Worm (Caenorhabditis elegans) whole organism, young adult: Measurements from ENCODE around the gene B0361.11.
A peak's percentile ranks its signal among the peaks of the same experiment; 100 is the strongest.

Experiments used
- B0261.1 ChIP-seq: sonication (generic microtip); optimal IDR thresholded peaks from 2 replicates; lab custom pipeline; 2016; ENCODE audit warnings: mild to moderate bottlenecking, missing genetic modification characterization, moderate library complexity, missing compliant biosample characterization
- B0336.3 ChIP-seq: fragments of 200-800 bp; sonication (Bioruptor generic); IDR thresholded peaks from 2 replicates; pipeline ENCODE4 v1.3.6; 2022; ENCODE audit warnings: missing genetic modification characterization, missing compliant biosample characterization
- F10E7.11 ChIP-seq: sonication (generic microtip); optimal IDR thresholded peaks from 2 replicates; lab custom pipeline; 2017; ENCODE audit warnings: mild to moderate bottlenecking, missing genetic modification characterization, moderate library complexity, missing compliant biosample characterization
- F22D6.2 ChIP-seq: sonication (generic microtip); optimal IDR thresholded peaks from 2 replicates; lab custom pipeline; 2016; ENCODE audit warnings: mild to moderate bottlenecking, missing genetic modification characterization, missing compliant biosample characterization
- F49E8.2 ChIP-seq: sonication (generic microtip); optimal IDR thresholded peaks from 3 replicates; lab custom pipeline; 2017; ENCODE audit warnings: missing genetic modification characterization, mild to moderate bottlenecking, missing compliant biosample characterization, antibody characterized with exemption, moderate library complexity; ENCODE audit not compliant: insufficient read depth
- T07F8.4 ChIP-seq: sonication (generic microtip); optimal IDR thresholded peaks from 2 replicates; lab custom pipeline; 2016; ENCODE audit warnings: mild to moderate bottlenecking, missing genetic modification characterization, moderate library complexity, missing compliant biosample characterization
- Y53F4B.3 ChIP-seq: fragments of 200-800 bp; sonication (Bioruptor generic); IDR thresholded peaks from 2 replicates; pipeline ENCODE4 v1.3.6; 2022; ENCODE audit warnings: missing genetic modification reagents, missing genetic modification characterization, missing compliant biosample characterization
- Y53G8AR.9 ChIP-seq: fragments of 200-800 bp; sonication (Bioruptor generic); conservative IDR thresholded peaks from 2 replicates; pipeline ENCODE4 v1.3.6; 2022; ENCODE audit warnings: missing genetic modification reagents, missing genetic modification characterization, missing compliant biosample characterization
- ZK185.1 ChIP-seq: sonication (generic microtip); optimal IDR thresholded peaks from 2 replicates; lab custom pipeline; 2016; ENCODE audit warnings: mild to moderate bottlenecking, missing genetic modification characterization, missing compliant biosample characterization; ENCODE audit not compliant: poor library complexity, severe bottlenecking
- akir-1 ChIP-seq: fragments of 200-800 bp; sonication (Bioruptor generic); optimal IDR thresholded peaks from 2 replicates; lab custom pipeline; 2018; ENCODE audit warnings: mild to moderate bottlenecking, missing genetic modification characterization, moderate library complexity, missing compliant biosample characterization
- atf-7 ChIP-seq: sonication (generic microtip); optimal IDR thresholded peaks from 2 replicates; lab custom pipeline; 2017; ENCODE audit warnings: mild to moderate bottlenecking, missing genetic modification characterization, missing compliant biosample characterization
- attf-6 ChIP-seq: fragments of 200-800 bp; sonication (Bioruptor generic); IDR thresholded peaks from 2 replicates; pipeline ENCODE4 v1.3.6; 2022; ENCODE audit warnings: missing genetic modification reagents, missing genetic modification characterization, missing compliant biosample characterization
- ccch-3 ChIP-seq: fragments of 200-800 bp; sonication (Bioruptor generic); optimal IDR thresholded peaks from 2 replicates; lab custom pipeline; 2018; ENCODE audit warnings: mild to moderate bottlenecking, missing genetic modification characterization, missing compliant biosample characterization
- cebp-1 ChIP-seq, 2 experiments: fragments of 200-800 bp in 1 of 2; sonication (Bioruptor generic) in 1 of 2; sonication (generic microtip) in 1 of 2; IDR thresholded peaks in 1 of 2; optimal IDR thresholded peaks in 1 of 2; 2 replicates each; pipeline versions ENCODE4 v1.3.6 to Lab custom; 2017 to 2022; ENCODE audit warnings: missing compliant biosample characterization in 2 of 2, missing genetic modification characterization in 2 of 2, mild to moderate bottlenecking in 1 of 2, missing genetic modification reagents in 1 of 2, moderate library complexity in 1 of 2
- cebp-2 ChIP-seq: fragments of 200-800 bp; sonication (Bioruptor generic); IDR thresholded peaks from 2 replicates; pipeline ENCODE4 v1.3.6; 2022; ENCODE audit warnings: missing genetic modification characterization, missing compliant biosample characterization
- ceh-27 ChIP-seq: fragments of 200-800 bp; sonication (Bioruptor generic); optimal IDR thresholded peaks from 2 replicates; lab custom pipeline; 2018; ENCODE audit warnings: mild to moderate bottlenecking, missing genetic modification characterization, moderate library complexity, missing compliant biosample characterization
- ceh-58 ChIP-seq: fragments of 200-800 bp; sonication (Bioruptor generic); IDR thresholded peaks from 2 replicates; pipeline ENCODE4 v1.3.6; 2022; ENCODE audit warnings: missing genetic modification characterization, missing compliant biosample characterization
- chd-7 ChIP-seq: sonication (generic microtip); optimal IDR thresholded peaks from 2 replicates; lab custom pipeline; 2016; ENCODE audit warnings: mild to moderate bottlenecking, missing genetic modification characterization, moderate library complexity, missing compliant biosample characterization
- dox-1 ChIP-seq: fragments of 200-800 bp; sonication (Bioruptor generic); IDR thresholded peaks from 2 replicates; pipeline ENCODE4 v1.3.6; 2022; ENCODE audit warnings: missing genetic modification reagents, missing genetic modification characterization, missing compliant biosample characterization
- dpff-1 ChIP-seq: sonication (generic microtip); optimal IDR thresholded peaks from 2 replicates; lab custom pipeline; 2017; ENCODE audit warnings: mild to moderate bottlenecking, missing genetic modification characterization, missing compliant biosample characterization
- egrh-3 ChIP-seq: fragments of 200-800 bp; sonication (Bioruptor generic); IDR thresholded peaks from 2 replicates; pipeline ENCODE4 v1.3.6; 2022; ENCODE audit warnings: missing genetic modification reagents, missing genetic modification characterization, missing compliant biosample characterization
- ets-4 ChIP-seq: fragments of 200-800 bp; sonication (Bioruptor generic); optimal IDR thresholded peaks from 2 replicates; lab custom pipeline; 2018; ENCODE audit warnings: mild to moderate bottlenecking, missing genetic modification characterization, missing compliant biosample characterization
- him-1 ChIP-seq: sonication (generic microtip); optimal IDR thresholded peaks from 2 replicates; lab custom pipeline; 2016; ENCODE audit warnings: missing genotype, missing genetic modification reagents, missing genetic modification characterization, missing compliant biosample characterization
- hmg-20 ChIP-seq: fragments of 200-800 bp; sonication (Bioruptor generic); IDR thresholded peaks from 2 replicates; pipeline ENCODE4 v1.3.6; 2022; ENCODE audit warnings: missing genetic modification reagents, missing genetic modification characterization, missing compliant biosample characterization
- let-526 ChIP-seq: fragments of 200-800 bp; sonication (Bioruptor generic); IDR thresholded peaks from 2 replicates; pipeline ENCODE4 v1.3.6; 2022; ENCODE audit warnings: missing genetic modification reagents, missing genetic modification characterization, missing compliant biosample characterization
- lin-26 ChIP-seq: fragments of 200-800 bp; sonication (Bioruptor generic); IDR thresholded peaks from 2 replicates; pipeline ENCODE4 v1.3.6; 2022; ENCODE audit warnings: missing genetic modification reagents, missing genetic modification characterization, missing compliant biosample characterization
- lin-40 ChIP-seq: sonication (generic microtip); optimal IDR thresholded peaks from 2 replicates; lab custom pipeline; 2016; ENCODE audit warnings: missing genetic modification characterization, mild to moderate bottlenecking, missing compliant biosample characterization, missing genotype, missing genetic modification reagents
- lin-54 ChIP-seq: fragments of 200-800 bp; sonication (Bioruptor generic); optimal IDR thresholded peaks from 2 replicates; lab custom pipeline; 2018; ENCODE audit warnings: mild to moderate bottlenecking, missing genetic modification characterization, missing compliant biosample characterization
- lsl-1 ChIP-seq: fragments of 200-800 bp; sonication (Bioruptor generic); optimal IDR thresholded peaks from 2 replicates; lab custom pipeline; 2018; ENCODE audit warnings: mild to moderate bottlenecking, missing genetic modification characterization, moderate library complexity, missing compliant biosample characterization
- madf-6 ChIP-seq: fragments of 200-800 bp; sonication (Bioruptor generic); IDR thresholded peaks from 2 replicates; pipeline ENCODE4 v1.3.6; 2022; ENCODE audit warnings: missing genetic modification reagents, missing genetic modification characterization, missing compliant biosample characterization
- mcd-1 ChIP-seq: fragments of 200-800 bp; sonication (Bioruptor generic); IDR thresholded peaks from 2 replicates; pipeline ENCODE4 v1.3.6; 2022; ENCODE audit warnings: missing genetic modification reagents, missing genetic modification characterization, missing compliant biosample characterization
- mes-4 ChIP-seq: sonication (generic microtip); optimal IDR thresholded peaks from 2 replicates; lab custom pipeline; 2016; ENCODE audit warnings: missing genotype, missing genetic modification characterization, missing compliant biosample characterization
- nhr-27 ChIP-seq: fragments of 200-800 bp; sonication (Bioruptor generic); optimal IDR thresholded peaks from 2 replicates; lab custom pipeline; 2018; ENCODE audit warnings: mild to moderate bottlenecking, missing genetic modification characterization, moderate library complexity, missing compliant biosample characterization
- nhr-80 ChIP-seq: sonication (generic microtip); optimal IDR thresholded peaks from 2 replicates; lab custom pipeline; 2016; ENCODE audit warnings: missing genetic modification characterization, missing compliant biosample characterization
- pbrm-1 ChIP-seq: fragments of 200-800 bp; sonication (Bioruptor generic); IDR thresholded peaks from 2 replicates; pipeline ENCODE4 v1.3.6; 2022; ENCODE audit warnings: missing genetic modification reagents, missing genetic modification characterization, missing compliant biosample characterization
- pha-4 ChIP-seq: fragments of 150-350 bp; sonication (generic microtip); optimal IDR thresholded peaks from 2 replicates; lab custom pipeline; 2014; ENCODE audit warnings: missing biosample characterization, missing genetic modification reagents, missing genetic modification characterization
- sea-2 ChIP-seq: fragments of 200-800 bp; sonication (Bioruptor generic); IDR thresholded peaks from 2 replicates; pipeline ENCODE4 v1.3.6; 2022; ENCODE audit warnings: missing genetic modification characterization, missing compliant biosample characterization
- snpc-1.1 ChIP-seq: sonication (generic microtip); optimal IDR thresholded peaks from 2 replicates; lab custom pipeline; 2017; ENCODE audit warnings: missing genetic modification characterization, mild to moderate bottlenecking, missing compliant biosample characterization, antibody characterized with exemption, moderate library complexity, missing genotype, missing genetic modification reagents; ENCODE audit not compliant: insufficient read depth
- snpc-1.3 ChIP-seq: sonication (generic microtip); optimal IDR thresholded peaks from 2 replicates; lab custom pipeline; 2017; ENCODE audit warnings: missing genetic modification characterization, mild to moderate bottlenecking, missing compliant biosample characterization, antibody characterized with exemption, moderate library complexity, missing genotype, missing genetic modification reagents; ENCODE audit not compliant: insufficient read depth
- snpc-4 ChIP-seq, 5 experiments: fragments of 150-350 bp in 1 of 5; sonication (generic microtip) in 4 of 5; optimal IDR thresholded peaks; 2 replicates each; lab custom pipeline; 2014 to 2018; ENCODE audit warnings: missing genetic modification characterization in 5 of 5, missing biosample characterization in 3 of 5, antibody characterized with exemption in 2 of 5, mild to moderate bottlenecking in 2 of 5, missing compliant biosample characterization in 2 of 5, missing genotype in 2 of 5, moderate library complexity in 2 of 5, missing genetic modification reagents in 1 of 5
- somi-1 ChIP-seq: fragments of 200-800 bp; sonication (Bioruptor generic); optimal IDR thresholded peaks from 2 replicates; lab custom pipeline; 2018; ENCODE audit warnings: mild to moderate bottlenecking, missing genetic modification characterization, missing compliant biosample characterization
- tbp1 ChIP-seq: fragments of 200-800 bp; sonication (Bioruptor generic); optimal IDR thresholded peaks from 2 replicates; lab custom pipeline; 2018; ENCODE audit warnings: mild to moderate bottlenecking, missing genetic modification characterization, missing compliant biosample characterization
- ztf-26 ChIP-seq: sonication (generic microtip); optimal IDR thresholded peaks from 2 replicates; lab custom pipeline; 2017; ENCODE audit warnings: missing genetic modification characterization, missing compliant biosample characterization
- ztf-3 ChIP-seq: fragments of 200-800 bp; sonication (Bioruptor generic); optimal IDR thresholded peaks from 2 replicates; lab custom pipeline; 2018; ENCODE audit warnings: mild to moderate bottlenecking, missing genetic modification characterization, missing compliant biosample characterization

The B0361.11 gene

DNA sequence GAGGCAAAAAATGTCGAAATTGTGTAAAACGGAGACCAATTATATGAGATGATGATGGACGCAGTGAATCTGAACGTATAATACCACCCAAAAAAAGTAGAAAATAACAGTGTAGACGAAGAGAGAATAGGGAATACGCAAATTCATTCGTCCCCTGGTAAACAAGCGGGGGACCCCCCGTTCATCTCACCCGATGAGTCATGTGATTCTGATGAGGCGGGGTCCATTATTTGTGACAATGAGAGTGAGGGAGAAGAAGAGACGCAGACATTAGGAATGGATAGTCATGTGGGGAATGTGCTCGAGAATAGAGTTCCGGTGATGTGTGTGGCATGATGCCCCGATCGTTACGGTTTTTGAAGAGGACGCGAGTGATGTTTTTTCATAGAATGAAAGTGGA, 5.3 kb upstream of the B0361.11 start (continued):
- peak; percentile 18 for TF ChIP-seq ets-4 (GFP tag; lab: Kevin White, UChicago)
- TF ChIP-seq tbp1 (GFP tag; lab: Kevin White, UChicago), result peak; percentile 39
- peak; percentile 53 for TF ChIP-seq atf-7
- TF ChIP-seq snpc-4 (GFP tag; optimal IDR thresholded peaks at IDR 0.05; lab: Kevin White, UChicago), result no peak
- TF ChIP-seq snpc-4 (tag; optimal IDR thresholded peaks at IDR 0.05; lab: Kevin White, UChicago), result peak in 1 of 4 experiments; percentile 6
- no peak for TF ChIP-seq attf-6 (GFP tag; lab: Robert Waterston, UW)
- no peak for TF ChIP-seq sea-2
- no peak for TF ChIP-seq F22D6.2 (tag; lab: Kevin White, UChicago)
- TF ChIP-seq egrh-3 (GFP tag; lab: Robert Waterston, UW), result no peak
- TF ChIP-seq ceh-27, result peak; percentile 37
- no peak for TF ChIP-seq F49E8.2 (tag; lab: Kevin White, UChicago)
- TF ChIP-seq madf-6 (GFP tag; lab: Robert Waterston, UW), result peak; percentile 37; the same call in 1 of the 2 replicates
- TF ChIP-seq snpc-1.3 (tag; lab: Kevin White, UChicago), result no peak
- no peak for TF ChIP-seq pha-4 (tag; lab: Kevin White, UChicago)
- TF ChIP-seq let-526 (GFP tag; lab: Robert Waterston, UW), result 0 out of 2 replicates have a peak, but pooled peaks have one; percentile 46
- TF ChIP-seq dox-1 (GFP tag; lab: Robert Waterston, UW), result peak; percentile 43; the same call in 1 of the 2 replicates
- no peak; the same call in 1 of the 2 replicates for TF ChIP-seq cebp-1 (GFP tag; IDR thresholded peaks at IDR 0.05; lab: Robert Waterston, UW)
- peak; percentile 74 for TF ChIP-seq cebp-1 (tag; optimal IDR thresholded peaks at IDR 0.05; lab: Kevin White, UChicago)
- TF ChIP-seq Y53G8AR.9 (GFP tag; lab: Robert Waterston, UW), result peak; percentile 30; the same call in 1 of the 2 replicates
- TF ChIP-seq snpc-1.1 (tag; lab: Kevin White, UChicago), result no peak
- TF ChIP-seq lin-54 (GFP tag; lab: Kevin White, UChicago), result peak; percentile 20
- peak; percentile 61 for TF ChIP-seq mcd-1 (GFP tag; lab: Robert Waterston, UW)
- TF ChIP-seq nhr-80 (tag; lab: Kevin White, UChicago), result peak; percentile 27
- TF ChIP-seq, all 124 proteins: peak for 24

DNA sequence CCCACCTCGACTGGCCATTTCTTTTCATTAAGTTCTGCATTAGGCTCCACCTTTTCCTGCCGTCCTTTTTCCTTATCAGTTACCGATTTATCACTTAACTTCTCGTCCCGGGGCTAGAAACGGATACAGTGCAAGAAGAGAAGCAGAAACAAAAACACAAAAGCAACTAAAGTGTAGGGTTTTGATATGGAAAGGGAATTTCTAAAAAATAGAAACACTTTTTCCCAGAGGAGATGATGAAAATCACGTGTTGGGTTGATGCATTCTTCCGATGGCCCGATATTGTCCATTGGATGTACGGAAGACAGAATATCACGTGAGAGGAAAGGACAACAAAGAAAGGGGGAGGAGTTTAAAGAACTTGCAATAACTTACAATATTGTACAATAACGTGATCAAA, 4.6 kb upstream of the B0361.11 start:
- TF ChIP-seq hmg-20 (GFP tag; lab: Robert Waterston, UW) (no peak), madf-6 (GFP tag; lab: Robert Waterston, UW) (no peak), ceh-58 (no peak), snpc-1.3 (tag; lab: Kevin White, UChicago) (no peak), dpff-1 (tag; lab: Kevin White, UChicago) (no peak), snpc-1.1 (tag; lab: Kevin White, UChicago) (no peak), akir-1 (no peak), mes-4 (tag; lab: Kevin White, UChicago) (no peak), nhr-27 (tag; lab: Kevin White, UChicago) (no peak), lin-40 (tag; lab: Kevin White, UChicago) (peak; percentile 51), chd-7 (tag; lab: Kevin White, UChicago) (no peak), B0261.1 (tag; lab: Kevin White, UChicago) (no peak), lin-26 (peak; percentile 42; the same call in 1 of the 2 replicates), lin-54 (GFP tag; lab: Kevin White, UChicago) (peak; percentile 3), F10E7.11 (tag; lab: Kevin White, UChicago) (no peak), ztf-26 (tag; lab: Kevin White, UChicago) (peak; percentile 63), pbrm-1 (peak; percentile 37; the same call in 1 of the 2 replicates), ZK185.1 (tag; lab: Kevin White, UChicago) (no peak), B0336.3 (GFP tag; lab: Robert Waterston, UW) (no peak), ztf-3 (GFP tag; lab: Kevin White, UChicago) (no peak), ccch-3 (GFP tag; lab: Kevin White, UChicago) (no peak), cebp-2 (GFP tag; lab: Robert Waterston, UW) (no peak), mcd-1 (GFP tag; lab: Robert Waterston, UW) (0 out of 2 replicates have a peak, but pooled peaks have one; percentile 19), somi-1 (GFP tag; lab: Kevin White, UChicago) (peak; percentile 59), Y53F4B.3 (GFP tag; lab: Robert Waterston, UW) (no peak), lsl-1 (GFP tag; lab: Kevin White, UChicago) (no peak), cebp-1 (GFP tag; IDR thresholded peaks at IDR 0.05; lab: Robert Waterston, UW) (no peak), cebp-1 (tag; optimal IDR thresholded peaks at IDR 0.05; lab: Kevin White, UChicago) (peak; percentile 45), F22D6.2 (tag; lab: Kevin White, UChicago) (no peak), T07F8.4 (tag; lab: Kevin White, UChicago) (no peak), him-1 (tag; lab: Kevin White, UChicago) (no peak)
